Fruit fly (Drosophila melanogaster): ENCODE data around the gene CG7367.
"Not testable (repeated sequence)": the region's sequence is repeated elsewhere in the genome, so short reads cannot be mapped to it uniquely, and the experiment has no call there.

Gene CG7367

DNA sequence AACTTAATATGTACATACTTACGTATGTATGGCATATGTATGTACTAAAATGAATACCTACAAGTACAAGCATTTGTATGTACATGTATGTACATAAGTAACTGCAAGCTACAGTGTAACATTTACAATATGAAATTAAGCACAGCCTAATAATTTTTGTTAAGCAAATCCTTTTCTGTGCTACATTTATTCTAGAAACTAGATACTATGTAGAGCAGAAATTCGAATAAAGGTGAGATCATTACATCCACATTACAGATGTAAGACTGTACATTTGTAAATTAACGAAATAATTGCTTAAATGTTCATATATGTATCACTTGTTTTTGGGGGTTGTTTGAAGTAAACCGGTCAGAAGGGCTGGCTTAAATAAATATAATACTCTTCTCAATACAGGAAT lies 47.6 kb downstream of the CG7367 start:
- peak; percentile 34 for TF ChIP-seq CG17801 (GFP tag; optimal IDR thresholded peaks at IDR 0.05; ENCODE audit: partially characterized antibody)

DNA sequence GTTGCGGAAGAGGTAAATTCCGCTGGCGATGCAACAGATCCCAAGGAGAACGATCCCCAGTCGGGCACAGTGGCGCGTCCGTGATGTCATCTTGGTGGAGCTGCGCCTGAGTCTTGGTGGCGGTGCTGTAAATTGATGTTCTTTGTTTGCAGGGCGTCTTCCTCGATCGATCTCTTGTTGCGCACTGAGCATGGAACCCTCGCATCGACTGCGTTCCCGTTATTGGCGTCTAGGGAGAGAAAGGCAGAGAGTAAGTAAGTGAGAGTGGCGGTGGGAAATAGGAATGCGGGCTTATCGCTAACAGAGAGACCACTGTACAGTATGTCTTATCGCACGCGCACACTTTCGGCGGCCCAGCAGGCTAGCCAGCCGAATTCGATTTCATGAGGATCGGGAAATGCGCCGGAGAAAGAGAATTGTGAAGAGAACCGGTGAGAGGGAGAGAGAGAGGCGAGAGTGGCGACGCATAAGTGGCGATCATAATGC lies 48.2 kb downstream of the CG7367 start:
- no peak for TF ChIP-seq CG17801 (GFP tag; optimal IDR thresholded peaks at IDR 0.05; ENCODE audit: partially characterized antibody)

DNA sequence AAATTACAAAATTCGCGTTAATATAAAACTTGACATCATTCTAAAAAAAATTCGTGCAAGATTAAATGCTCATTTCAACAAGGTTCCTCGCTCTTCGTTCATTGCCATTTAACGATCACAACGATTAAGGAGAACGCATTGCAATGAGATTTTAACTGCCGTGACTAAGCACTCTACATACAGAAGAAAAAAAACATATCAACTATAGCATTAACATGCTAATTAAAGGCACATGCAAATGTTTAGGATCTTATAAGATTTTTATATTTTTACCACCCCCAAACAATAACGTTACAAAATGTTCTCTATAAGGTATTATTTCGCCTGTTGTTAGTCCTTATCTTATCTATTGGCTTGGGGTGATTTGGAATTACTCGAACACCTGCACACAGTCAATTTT lies 48.9 kb downstream of the CG7367 start:
- no peak for TF ChIP-seq CG17801 (GFP tag; optimal IDR thresholded peaks at IDR 0.05; ENCODE audit: partially characterized antibody)

DNA sequence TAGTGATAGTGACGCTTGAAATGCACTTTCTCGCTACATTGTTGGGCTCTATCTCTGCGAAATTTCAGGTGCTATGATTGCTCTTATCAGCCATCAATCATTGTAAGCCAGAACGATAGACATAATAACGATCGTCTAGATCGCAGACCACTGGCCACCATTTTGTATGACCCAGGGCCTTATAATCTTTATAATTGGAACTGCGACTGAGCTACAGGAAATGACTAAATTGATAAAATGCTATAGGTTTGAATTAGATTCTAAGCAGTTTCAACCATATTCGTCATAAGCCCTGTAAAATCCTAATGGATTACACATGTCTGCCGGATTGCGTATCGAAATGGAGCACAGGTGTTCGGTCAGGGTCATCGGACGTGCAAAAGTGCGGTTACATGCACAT lies 49.7 kb downstream of the CG7367 start:
- TF ChIP-seq CG17801 (GFP tag; optimal IDR thresholded peaks at IDR 0.05; ENCODE audit: partially characterized antibody) = no peak

DNA sequence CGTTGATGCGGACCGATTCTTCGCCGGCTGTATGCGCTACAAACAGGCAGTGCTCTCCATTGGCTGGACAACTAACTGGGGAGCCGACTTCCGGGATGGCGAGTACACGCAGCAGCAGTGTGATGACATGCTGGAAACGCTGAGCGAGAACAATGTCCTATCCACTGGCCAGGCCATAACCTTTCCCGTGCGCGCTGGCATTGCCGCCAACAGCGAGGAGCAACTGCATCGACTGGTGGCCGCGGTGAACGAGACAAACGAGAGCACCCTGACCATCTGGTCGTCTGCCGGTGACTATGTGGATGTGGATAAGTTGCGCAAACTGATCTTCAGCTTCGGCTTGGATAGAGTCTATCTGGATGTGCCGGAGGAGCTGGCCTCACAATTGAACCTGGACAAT lies 53.4 kb downstream of the CG7367 start:
- TF ChIP-seq CG17801 (GFP tag; optimal IDR thresholded peaks at IDR 0.05; ENCODE audit: partially characterized antibody) = no peak

DNA sequence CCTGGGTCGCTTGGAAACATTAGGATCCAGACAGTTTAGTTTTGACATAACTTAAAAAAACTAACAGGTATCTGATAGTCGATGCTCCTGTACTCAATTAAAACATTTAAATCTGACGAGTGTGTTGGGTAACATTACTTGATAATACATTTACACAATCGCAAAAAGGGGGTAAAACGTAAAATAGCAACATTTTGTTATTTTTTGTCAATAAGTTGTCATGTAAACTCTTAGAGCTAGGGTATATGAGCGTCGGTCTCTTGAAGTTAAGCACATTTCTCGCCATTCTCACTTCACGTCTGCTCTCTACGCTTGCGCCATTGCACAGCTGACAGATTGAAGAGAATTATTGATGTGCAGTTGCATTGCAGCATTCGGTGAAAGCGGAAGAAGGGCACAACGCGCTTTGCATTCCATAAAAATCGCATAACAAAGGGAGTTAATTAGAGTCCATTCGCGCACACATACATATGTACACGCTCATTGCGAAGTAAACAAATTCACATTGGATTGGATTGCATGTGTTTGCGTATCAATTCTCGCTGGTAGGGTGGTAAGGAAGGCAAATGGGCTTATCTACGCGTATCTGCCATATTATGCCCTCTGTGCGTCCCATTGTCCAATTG lies 54.6 kb downstream of the CG7367 start:
- TF ChIP-seq CG17801 (GFP tag; optimal IDR thresholded peaks at IDR 0.05; ENCODE audit: partially characterized antibody) = peak; percentile 36

DNA sequence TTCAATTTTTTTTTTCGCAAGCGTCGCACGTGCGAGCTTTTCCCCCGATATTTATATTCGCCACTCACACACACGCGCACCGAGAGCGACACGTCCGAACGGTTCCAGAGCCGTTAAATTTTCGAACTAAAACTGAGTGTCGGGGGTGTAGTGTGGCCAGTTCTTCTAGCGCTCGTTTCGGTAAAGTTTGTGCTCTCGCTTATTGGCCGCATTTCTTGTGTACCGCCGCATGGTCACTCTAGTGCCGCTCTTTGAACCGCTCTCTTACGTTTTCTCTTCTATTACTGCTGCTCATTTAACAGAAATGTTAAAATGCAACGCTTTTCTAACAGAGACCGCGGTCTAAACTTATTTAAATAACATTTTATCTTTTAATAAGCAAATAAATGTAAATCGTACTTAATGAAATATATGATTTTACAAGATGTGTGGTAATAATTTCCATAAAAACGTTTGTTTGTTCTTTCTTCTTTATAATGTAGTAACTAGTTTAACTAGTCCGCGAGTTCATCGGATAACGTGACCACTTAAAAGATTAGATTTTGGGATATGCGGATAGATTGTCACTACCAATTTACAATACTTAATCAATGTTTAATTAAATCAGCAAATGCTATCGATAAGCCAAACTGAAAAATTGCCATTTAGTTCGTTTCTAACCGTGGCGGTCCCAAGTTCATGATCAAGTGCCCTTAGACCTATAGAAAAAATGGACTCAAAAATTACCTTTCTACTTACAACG lies 55.4 kb downstream of the CG7367 start, which contains the start of gene Snoo:
Gene Snoo (minus strand): TSS at position 138 of the 742 bp plus-strand sequence.
- TF ChIP-seq CG17801 (GFP tag; optimal IDR thresholded peaks at IDR 0.05; ENCODE audit: partially characterized antibody) = peak; percentile 30

DNA sequence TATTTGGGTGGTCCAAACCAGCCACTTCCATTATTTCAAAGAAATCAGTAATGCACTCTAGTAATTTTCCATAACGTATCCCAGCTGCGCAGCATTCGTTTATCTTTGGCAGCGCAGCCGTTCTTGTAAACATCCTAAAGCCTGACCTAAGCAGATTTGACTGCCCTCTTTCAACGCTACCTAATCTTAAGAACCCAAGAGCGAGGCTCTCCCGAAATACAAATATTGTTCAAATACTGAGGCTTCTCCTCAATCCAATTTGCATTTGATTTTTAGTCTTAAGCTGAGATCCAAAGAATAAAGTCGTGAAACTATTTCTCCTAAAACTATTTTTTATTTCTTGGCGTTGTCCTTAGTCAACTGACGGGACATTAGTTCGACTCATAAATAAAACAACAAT lies 55.9 kb downstream of the CG7367 start, which contains the start of gene CG7231:
Gene CG7231 (plus strand): TSS at position 301 of the 400 bp plus-strand sequence.
- TF ChIP-seq CG17801 (GFP tag; optimal IDR thresholded peaks at IDR 0.05; ENCODE audit: partially characterized antibody) = not testable (repeated sequence)

Measured in ovary, adult (tissue).